Fruit fly (Drosophila melanogaster): ENCODE results near the gene CG3402.
A peak's percentile ranks its signal among the peaks of the same experiment; 100 is the strongest.

The CG3402 gene

DNA sequence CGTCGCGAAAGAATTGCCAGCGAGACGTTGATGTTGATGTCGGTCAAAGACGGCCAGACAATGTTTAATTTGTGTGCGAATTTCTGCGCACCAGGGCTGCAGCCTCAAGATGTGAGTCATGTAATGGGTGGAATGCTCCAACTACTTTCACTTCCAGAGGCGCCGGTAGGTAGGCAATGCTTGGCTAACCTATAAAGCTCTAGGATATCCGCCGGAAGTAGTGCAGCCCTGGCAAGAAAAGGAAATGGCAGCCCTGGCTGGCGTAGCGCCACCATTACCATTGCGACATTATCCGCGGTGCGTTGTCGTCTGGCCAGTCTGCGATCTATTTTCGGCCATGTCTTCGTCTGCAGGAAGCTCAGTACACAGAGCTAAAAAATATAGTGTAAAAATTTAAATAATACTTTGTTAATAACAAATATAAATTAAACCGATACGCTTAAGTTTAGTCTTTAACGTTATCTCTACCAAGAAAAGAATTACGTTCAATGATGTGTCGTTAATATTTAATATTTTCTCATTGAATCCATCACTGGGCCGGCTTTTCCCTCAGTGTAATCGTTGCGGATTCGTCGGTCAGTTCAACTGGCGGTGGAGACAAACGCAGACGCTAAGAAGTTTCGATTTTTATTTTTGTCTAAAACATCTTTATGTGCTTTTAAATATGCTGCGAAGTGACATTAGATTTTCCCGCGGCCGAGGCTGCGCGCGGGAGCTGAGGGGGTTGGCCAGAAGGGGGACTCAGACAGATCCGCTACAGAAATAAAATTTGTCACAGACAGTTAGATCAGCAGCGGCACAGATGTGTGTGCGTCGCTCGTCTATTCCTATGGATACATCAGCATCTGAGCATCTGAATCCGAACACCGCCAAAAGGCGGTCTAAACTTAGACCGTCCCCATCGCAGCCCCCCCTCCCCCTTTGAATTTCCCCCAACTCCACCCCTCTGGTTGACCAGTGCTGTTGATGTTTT, 40.8 kb downstream of the CG3402 start:
- TF ChIP-seq bab1 (GFP tag; optimal IDR thresholded peaks at IDR 0.05) (peak; percentile 2), CG12768 (GFP tag; optimal IDR thresholded peaks at IDR 0.05) (no peak)

DNA sequence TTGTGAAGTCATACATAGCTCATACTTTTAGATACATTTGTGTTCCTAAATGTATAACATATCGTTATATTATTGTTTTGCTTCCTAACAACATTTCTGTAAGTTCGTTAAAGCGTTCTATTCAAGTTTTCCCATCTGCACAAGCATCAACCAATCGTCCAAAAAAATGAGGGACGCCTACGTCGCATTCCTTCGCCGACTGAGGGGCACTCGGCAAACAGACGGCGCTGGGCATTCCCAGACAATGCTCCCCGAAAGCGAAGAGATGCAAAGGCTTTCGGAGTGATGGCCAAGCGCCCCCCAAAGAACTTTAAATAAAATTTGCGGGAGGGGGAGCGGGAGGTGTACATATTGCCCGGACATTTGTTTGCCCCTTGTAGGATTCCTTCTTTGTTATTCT, 41.9 kb downstream of the CG3402 start:
- no peak for TF ChIP-seq kay (GFP tag; ENCODE audit: borderline replicate concordance)
- no peak for TF ChIP-seq ovo (GFP tag; optimal IDR thresholded peaks at IDR 0.05)
- TF ChIP-seq bab1 (GFP tag; optimal IDR thresholded peaks at IDR 0.05) = no peak
- TF ChIP-seq toe (GFP tag; optimal IDR thresholded peaks at IDR 0.05) = no peak
- no peak for TF ChIP-seq Crg-1 (GFP tag; optimal IDR thresholded peaks at IDR 0.05)
- no peak for TF ChIP-seq CG7045 (GFP tag; optimal IDR thresholded peaks at IDR 0.05)
- TF ChIP-seq CG5204 (GFP tag; optimal IDR thresholded peaks at IDR 0.05) = no peak
- TF ChIP-seq cic (GFP tag; optimal IDR thresholded peaks at IDR 0.05) = no peak
- no peak for TF ChIP-seq CG14711 (tag; optimal IDR thresholded peaks at IDR 0.05)
- TF ChIP-seq cnc (optimal IDR thresholded peaks at IDR 0.05) = no peak
- TF ChIP-seq pad (GFP tag; optimal IDR thresholded peaks at IDR 0.05) = no peak
- TF ChIP-seq Clk (GFP tag; optimal IDR thresholded peaks at IDR 0.05) = no peak
- no peak for TF ChIP-seq Mnt (GFP tag; optimal IDR thresholded peaks at IDR 0.05)
- TF ChIP-seq CG7101 (tag; optimal IDR thresholded peaks at IDR 0.05) = no peak
- no peak for TF ChIP-seq Hr96 (GFP tag; optimal IDR thresholded peaks at IDR 0.05)
- no peak for TF ChIP-seq CG1620 (GFP tag; optimal IDR thresholded peaks at IDR 0.05)
- TF ChIP-seq CG11617 (GFP tag; optimal IDR thresholded peaks at IDR 0.05) = no peak
- TF ChIP-seq tj (GFP tag; optimal IDR thresholded peaks at IDR 0.05) = no peak

DNA sequence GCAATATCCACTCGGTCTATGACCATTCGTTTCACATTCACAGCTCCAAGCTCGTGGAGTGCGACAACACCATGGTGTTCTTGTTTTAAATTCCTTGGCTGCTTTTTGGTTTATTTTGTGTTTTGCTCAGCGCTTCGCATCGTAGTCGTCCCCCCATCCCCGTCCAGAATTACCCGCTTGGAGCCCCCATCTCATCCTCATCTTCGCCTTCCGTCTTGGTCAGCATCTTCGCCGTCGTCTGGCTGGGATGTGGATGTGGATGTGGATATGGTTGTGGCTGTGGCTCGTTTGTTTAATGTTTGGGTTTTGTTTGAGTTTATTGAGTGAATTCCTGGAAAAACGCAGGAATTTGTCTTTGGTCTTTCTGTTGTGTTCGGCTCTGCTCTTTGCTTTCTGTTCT, 43.5 kb downstream of the CG3402 start:
- no peak for TF ChIP-seq CG12768 (GFP tag; optimal IDR thresholded peaks at IDR 0.05)
- peak; percentile 19 for TF ChIP-seq tj (GFP tag; optimal IDR thresholded peaks at IDR 0.05)
- no peak for TF ChIP-seq CG5204 (GFP tag; optimal IDR thresholded peaks at IDR 0.05)
- no peak for TF ChIP-seq Crg-1 (GFP tag; optimal IDR thresholded peaks at IDR 0.05)

DNA sequence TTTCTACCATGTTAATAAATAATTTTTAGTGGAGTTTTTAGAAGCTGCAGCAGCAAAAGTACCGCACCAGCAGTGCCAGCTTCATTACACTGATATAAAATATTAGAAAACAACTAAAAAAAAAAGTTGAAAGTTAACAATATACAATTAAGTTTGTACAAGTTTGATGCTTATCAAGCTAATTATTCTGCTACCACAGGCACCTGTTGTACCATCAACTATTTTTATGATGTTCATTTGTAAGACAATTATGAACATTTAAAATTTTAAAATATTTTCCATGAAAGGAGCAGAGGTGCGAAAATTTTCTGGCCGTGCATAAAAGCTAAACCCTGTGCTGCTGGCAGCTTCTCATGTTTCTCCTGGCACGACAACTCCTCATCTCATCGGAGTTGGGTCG, 44.3 kb downstream of the CG3402 start:
- no peak for TF ChIP-seq cnc (optimal IDR thresholded peaks at IDR 0.05)
- no peak for TF ChIP-seq Hr96 (GFP tag; optimal IDR thresholded peaks at IDR 0.05)
- no peak for TF ChIP-seq CG7101 (tag; optimal IDR thresholded peaks at IDR 0.05)
- TF ChIP-seq pad (GFP tag; optimal IDR thresholded peaks at IDR 0.05) = no peak
- TF ChIP-seq CG12768 (GFP tag; optimal IDR thresholded peaks at IDR 0.05) = no peak
- TF ChIP-seq Clk (GFP tag; optimal IDR thresholded peaks at IDR 0.05) = no peak
- TF ChIP-seq cic (GFP tag; optimal IDR thresholded peaks at IDR 0.05) = no peak
- TF ChIP-seq CG11617 (GFP tag; optimal IDR thresholded peaks at IDR 0.05) = no peak
- no peak for TF ChIP-seq Crg-1 (GFP tag; optimal IDR thresholded peaks at IDR 0.05)
- TF ChIP-seq CG5204 (GFP tag; optimal IDR thresholded peaks at IDR 0.05) = no peak
- TF ChIP-seq CG33017 (tag; optimal IDR thresholded peaks at IDR 0.05) = no peak
- no peak for TF ChIP-seq tj (GFP tag; optimal IDR thresholded peaks at IDR 0.05)
- TF ChIP-seq bab1 (GFP tag; optimal IDR thresholded peaks at IDR 0.05) = no peak
- no peak for TF ChIP-seq CG7045 (GFP tag; optimal IDR thresholded peaks at IDR 0.05)
- TF ChIP-seq Mnt (GFP tag; optimal IDR thresholded peaks at IDR 0.05) = no peak
- TF ChIP-seq CG1620 (GFP tag; optimal IDR thresholded peaks at IDR 0.05) = no peak
- TF ChIP-seq kay (GFP tag; ENCODE audit: borderline replicate concordance) = no peak
- TF ChIP-seq ovo (GFP tag; optimal IDR thresholded peaks at IDR 0.05) = no peak

DNA sequence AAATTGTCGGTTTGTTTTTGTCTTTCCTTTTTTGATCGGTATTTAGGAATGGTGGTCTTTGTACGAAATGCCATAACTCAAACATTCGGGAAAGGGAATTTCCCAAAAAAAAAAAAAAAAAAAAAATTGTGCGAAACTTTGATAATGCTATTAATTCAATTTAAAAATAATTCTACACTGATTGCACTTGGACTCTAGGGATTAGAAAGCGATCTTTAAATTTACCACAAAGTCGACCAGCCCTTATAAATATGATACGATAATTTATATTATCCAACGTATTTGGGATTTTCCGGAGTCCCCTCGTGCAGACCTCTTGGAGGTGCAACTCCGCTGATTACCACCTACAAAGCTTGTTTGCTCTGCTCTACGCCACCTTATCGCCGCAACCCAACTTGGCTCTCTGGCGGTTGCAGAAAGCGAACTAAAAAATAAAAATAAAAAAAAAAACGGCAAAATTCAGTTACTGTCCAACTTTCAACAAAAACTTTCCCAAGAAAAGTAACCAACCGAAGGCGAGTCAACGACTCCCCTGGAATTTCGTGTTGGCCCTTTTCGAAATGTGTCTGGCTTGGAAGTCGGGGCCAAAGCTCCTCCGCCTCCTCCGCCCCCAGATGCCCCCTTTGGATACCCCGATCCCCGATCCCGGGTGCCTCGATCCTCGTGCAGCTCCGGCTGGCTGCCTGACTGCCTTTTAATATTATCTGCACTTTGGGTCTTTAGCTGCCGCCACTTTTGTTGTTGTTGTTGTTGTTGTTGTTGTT, 44.9 kb downstream of the CG3402 start:
- TF ChIP-seq cic (GFP tag; optimal IDR thresholded peaks at IDR 0.05) (no peak), CG11617 (GFP tag; optimal IDR thresholded peaks at IDR 0.05) (no peak)

DNA sequence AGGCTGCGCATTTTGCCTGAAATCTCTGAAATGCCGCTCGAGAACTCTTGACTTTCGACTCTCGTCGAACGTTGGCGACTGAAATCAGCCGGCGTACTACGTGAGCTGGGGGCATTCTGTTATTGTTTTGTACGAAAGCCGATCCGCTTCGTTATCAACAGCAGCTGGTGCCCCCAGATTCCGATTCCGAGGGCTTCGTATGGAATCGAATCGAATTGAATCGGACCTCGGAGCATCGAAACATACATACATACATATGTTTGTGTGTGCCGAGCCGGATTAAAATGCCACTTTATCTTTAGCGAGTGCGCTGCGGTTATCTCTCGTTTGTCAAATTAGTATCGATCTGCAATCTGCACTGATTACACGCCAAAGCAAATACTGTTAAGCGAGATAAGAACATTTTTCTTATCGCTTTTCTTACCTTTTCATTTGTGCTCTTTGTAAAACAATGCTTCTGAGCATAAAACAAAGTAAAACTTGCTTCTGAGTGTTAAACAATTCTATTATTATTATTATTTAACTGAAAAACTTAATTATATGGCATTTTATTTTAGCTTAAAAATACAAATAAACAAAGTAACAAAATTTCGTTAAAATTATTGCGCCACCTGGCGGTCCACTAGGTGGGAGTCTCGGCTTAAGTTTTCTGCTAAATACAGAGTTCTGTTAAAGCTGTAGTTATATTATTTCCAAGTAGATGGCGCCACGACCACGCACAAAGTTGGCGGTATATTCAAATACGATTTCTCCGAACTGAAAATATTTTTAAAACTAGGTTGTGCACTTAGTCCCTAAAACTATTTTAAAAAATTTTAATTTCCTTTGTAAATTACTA, 46.0 kb downstream of the CG3402 start, which contains the start of gene Reg-2:
TSS of gene Reg-2 (minus strand) at position 80 of the 838 bp plus-strand sequence.
- TF ChIP-seq Mnt (GFP tag; optimal IDR thresholded peaks at IDR 0.05) (peak; percentile 17), CG1620 (GFP tag; optimal IDR thresholded peaks at IDR 0.05) (peak; percentile 55), CG7045 (GFP tag; optimal IDR thresholded peaks at IDR 0.05) (peak; percentile 19), pad (GFP tag; optimal IDR thresholded peaks at IDR 0.05) (peak; percentile 27), CG5204 (GFP tag; optimal IDR thresholded peaks at IDR 0.05) (no peak), ovo (GFP tag; optimal IDR thresholded peaks at IDR 0.05) (peak; percentile 8), Hr96 (GFP tag; optimal IDR thresholded peaks at IDR 0.05) (peak; percentile 13), kay (GFP tag; ENCODE audit: borderline replicate concordance) (no peak), CG14711 (tag; optimal IDR thresholded peaks at IDR 0.05) (no peak), CG33017 (tag; optimal IDR thresholded peaks at IDR 0.05) (peak; percentile 40), cnc (optimal IDR thresholded peaks at IDR 0.05) (no peak), tj (GFP tag; optimal IDR thresholded peaks at IDR 0.05) (no peak), CG7101 (tag; optimal IDR thresholded peaks at IDR 0.05) (peak; percentile 9), CG12768 (GFP tag; optimal IDR thresholded peaks at IDR 0.05) (no peak), bab1 (GFP tag; optimal IDR thresholded peaks at IDR 0.05) (peak; percentile 20), toe (GFP tag; optimal IDR thresholded peaks at IDR 0.05) (peak; percentile 9), Clk (GFP tag; optimal IDR thresholded peaks at IDR 0.05) (no peak), cic (GFP tag; optimal IDR thresholded peaks at IDR 0.05) (peak; percentile 83), CG11617 (GFP tag; optimal IDR thresholded peaks at IDR 0.05) (no peak), Crg-1 (GFP tag; optimal IDR thresholded peaks at IDR 0.05) (peak; percentile 39)

Measured in whole organism, adult.